Fruit fly (Drosophila melanogaster) whole organism, wandering third instar larva: ENCODE results near the gene nkt.

Experiments used
- Abd-B ChIP-seq: fragments of >200 bp; optimal IDR thresholded peaks from 2 replicates; lab custom pipeline; 2017; ENCODE audit warnings: missing biosample characterization, missing genetic modification characterization
- CG32264 ChIP-seq: fragments of 200-800 bp; sonication (Bioruptor generic); optimal IDR thresholded peaks from 2 replicates; lab custom pipeline; 2016; ENCODE audit warnings: missing biosample characterization, missing genetic modification characterization
- CG9705 ChIP-seq: fragments of 200-800 bp; sonication (Bioruptor generic); optimal IDR thresholded peaks from 2 replicates; lab custom pipeline; 2018; ENCODE audit warnings: missing biosample characterization, mild to moderate bottlenecking, missing genetic modification characterization
- CrebA ChIP-seq: fragments of 200-800 bp; sonication (Bioruptor generic); optimal IDR thresholded peaks from 2 replicates; lab custom pipeline; 2016; ENCODE audit warnings: missing biosample characterization, mild to moderate bottlenecking, missing genetic modification characterization, borderline replicate concordance
- Dfd ChIP-seq: fragments of >200 bp; optimal IDR thresholded peaks from 2 replicates; lab custom pipeline; 2017; ENCODE audit warnings: missing biosample characterization, missing genetic modification characterization
- Dif ChIP-seq: fragments of 200-275, 200-300 bp; sonication (Bioruptor generic); optimal IDR thresholded peaks from 2 replicates; lab custom pipeline; 2018; ENCODE audit warnings: missing biosample characterization, missing genetic modification characterization; ENCODE audit not compliant: partially characterized antibody
- GATAd ChIP-seq: sonication (Bioruptor generic); optimal IDR thresholded peaks from 2 replicates; lab custom pipeline; 2016; ENCODE audit warnings: missing biosample characterization, missing genetic modification characterization
- HLH106 ChIP-seq: fragments of 200-800 bp; optimal IDR thresholded peaks from 3 replicates; lab custom pipeline; 2019; ENCODE audit warnings: missing biosample characterization, mild to moderate bottlenecking, missing genetic modification characterization, moderate library complexity
- Hnf4 ChIP-seq: fragments of 200-800 bp; sonication (Bioruptor generic); optimal IDR thresholded peaks from 2 replicates; lab custom pipeline; 2016; ENCODE audit warnings: missing biosample characterization, mild to moderate bottlenecking, missing genetic modification characterization
- Hr78 ChIP-seq: fragments of >200 bp; optimal IDR thresholded peaks from 2 replicates; lab custom pipeline; 2017; ENCODE audit warnings: missing biosample characterization, missing genetic modification characterization
- Hr83 ChIP-seq: fragments of 200-300 bp; sonication (Bioruptor generic); optimal IDR thresholded peaks from 2 replicates; lab custom pipeline; 2016; ENCODE audit warnings: missing biosample characterization, mild to moderate bottlenecking, missing genetic modification characterization, moderate library complexity; ENCODE audit not compliant: poor library complexity, severe bottlenecking
- Jra ChIP-seq: sonication (Bioruptor generic); optimal IDR thresholded peaks from 2 replicates; lab custom pipeline; 2016; ENCODE audit warnings: missing biosample characterization, missing genetic modification characterization
- Mio ChIP-seq: sonication (Bioruptor generic); optimal IDR thresholded peaks from 2 replicates; lab custom pipeline; 2016; ENCODE audit warnings: missing biosample characterization, missing genetic modification characterization
- Myc ChIP-seq: fragments of >200 bp; optimal IDR thresholded peaks from 2 replicates; lab custom pipeline; 2017
- N ChIP-seq: fragments of >200 bp; optimal IDR thresholded peaks from 2 replicates; lab custom pipeline; 2018; ENCODE audit warnings: missing biosample characterization, missing external identifiers, missing genetic modification characterization
- OdsH ChIP-seq: fragments of 200-800 bp; sonication (Bioruptor generic); optimal IDR thresholded peaks from 2 replicates; lab custom pipeline; 2016; ENCODE audit warnings: missing biosample characterization, mild to moderate bottlenecking, missing genetic modification characterization
- Rel ChIP-seq, 2 experiments: fragments of 200-800 bp; sonication (Bioruptor generic) in 1 of 2; optimal IDR thresholded peaks; 2 replicates in 1 of 2; 3 replicates in 1 of 2; lab custom pipeline; 2016 to 2019; ENCODE audit warnings: mild to moderate bottlenecking in 2 of 2, missing biosample characterization in 2 of 2, missing genetic modification characterization in 2 of 2, moderate library complexity in 1 of 2
- Sp1 ChIP-seq: fragments of 200-800 bp; sonication (Bioruptor generic); optimal IDR thresholded peaks from 3 replicates; lab custom pipeline; 2019; ENCODE audit warnings: missing biosample characterization, mild to moderate bottlenecking, missing genetic modification characterization, moderate library complexity
- Vsx2 ChIP-seq: fragments of 200-300, 225-300 bp; sonication (Bioruptor generic); optimal IDR thresholded peaks from 2 replicates; lab custom pipeline; 2018; ENCODE audit warnings: missing biosample characterization, missing genetic modification characterization; ENCODE audit not compliant: partially characterized antibody
- br ChIP-seq: fragments of 200-800 bp; sonication (Bioruptor generic); optimal IDR thresholded peaks from 2 replicates; lab custom pipeline; 2016; ENCODE audit warnings: missing biosample characterization, missing genetic modification characterization
- brk ChIP-seq: fragments of 200-800 bp; sonication (Bioruptor generic); optimal IDR thresholded peaks from 2 replicates; lab custom pipeline; 2016; ENCODE audit warnings: missing biosample characterization, mild to moderate bottlenecking, missing genetic modification characterization
- dl ChIP-seq, 2 experiments: fragments of 175-275, 200-275 bp in 1 of 2; fragments of 200-275 bp in 1 of 2; sonication (Bioruptor generic); optimal IDR thresholded peaks; lab custom pipeline; 2018; ENCODE audit warnings: mild to moderate bottlenecking in 2 of 2, missing biosample characterization in 2 of 2, missing genetic modification characterization in 2 of 2, moderate library complexity in 2 of 2; ENCODE audit not compliant: partially characterized antibody in 2 of 2, insufficient read depth in 1 of 2
- dmrt93B ChIP-seq: fragments of 200-800 bp; sonication (Bioruptor generic); optimal IDR thresholded peaks from 2 replicates; lab custom pipeline; 2018; ENCODE audit warnings: missing biosample characterization, mild to moderate bottlenecking, missing genetic modification characterization
- dsf ChIP-seq: sonication (Bioruptor generic); optimal IDR thresholded peaks from 2 replicates; lab custom pipeline; 2016; ENCODE audit warnings: missing biosample characterization, missing genetic modification characterization, borderline replicate concordance
- ey ChIP-seq: fragments of 200-800 bp; sonication (Bioruptor generic); optimal IDR thresholded peaks from 2 replicates; lab custom pipeline; 2016; ENCODE audit warnings: missing biosample characterization, missing genetic modification characterization
- foxo ChIP-seq, 2 experiments: fragments of 200-800 bp; sonication (Bioruptor generic); optimal IDR thresholded peaks; 2 replicates in 1 of 2; 3 replicates in 1 of 2; lab custom pipeline; 2016 to 2017; ENCODE audit warnings: missing biosample characterization in 2 of 2, missing genetic modification characterization in 2 of 2
- fru ChIP-seq: fragments of 200-800 bp; sonication (Bioruptor generic); optimal IDR thresholded peaks from 3 replicates; lab custom pipeline; 2016; ENCODE audit warnings: missing biosample characterization, mild to moderate bottlenecking, missing genetic modification characterization
- h ChIP-seq: fragments of 200-800 bp; sonication (Bioruptor generic); optimal IDR thresholded peaks from 3 replicates; lab custom pipeline; 2016; ENCODE audit warnings: missing biosample characterization, mild to moderate bottlenecking, missing genetic modification characterization
- jim ChIP-seq: fragments of 175-275, 200-325 bp; sonication (Bioruptor generic); optimal IDR thresholded peaks from 2 replicates; lab custom pipeline; 2016; ENCODE audit warnings: missing biosample characterization, mild to moderate bottlenecking, missing genetic modification characterization
- lola ChIP-seq: fragments of >200 bp; optimal IDR thresholded peaks from 2 replicates; lab custom pipeline; 2017; ENCODE audit warnings: missing biosample characterization, missing genetic modification characterization
- pan ChIP-seq: fragments of >200 bp; optimal IDR thresholded peaks from 2 replicates; lab custom pipeline; 2017
- psq ChIP-seq: fragments of 200-800 bp; sonication (Bioruptor generic); optimal IDR thresholded peaks from 3 replicates; lab custom pipeline; 2017; ENCODE audit warnings: missing biosample characterization, mild to moderate bottlenecking, missing genetic modification characterization, moderate library complexity
- rgr ChIP-seq: fragments of 200-800 bp; sonication (Bioruptor generic); optimal IDR thresholded peaks from 3 replicates; lab custom pipeline; 2016; ENCODE audit warnings: missing biosample characterization, mild to moderate bottlenecking, missing genetic modification characterization
- sage ChIP-seq: fragments of 200-800 bp; sonication (Bioruptor generic); optimal IDR thresholded peaks from 2 replicates; lab custom pipeline; 2016; ENCODE audit warnings: missing biosample characterization, mild to moderate bottlenecking, missing genetic modification characterization
- sv ChIP-seq: fragments of 200-800 bp; sonication (Bioruptor generic); optimal IDR thresholded peaks from 3 replicates; lab custom pipeline; 2016; ENCODE audit warnings: missing biosample characterization, missing genetic modification characterization
- tai ChIP-seq: sonication (Bioruptor generic); optimal IDR thresholded peaks from 2 replicates; lab custom pipeline; 2016; ENCODE audit warnings: missing biosample characterization, missing genetic modification characterization
- usp ChIP-seq: fragments of >200 bp; optimal IDR thresholded peaks from 2 replicates; lab custom pipeline; 2017; ENCODE audit warnings: missing biosample characterization, missing genetic modification characterization
- woc ChIP-seq: sonication (Bioruptor generic); optimal IDR thresholded peaks from 2 replicates; lab custom pipeline; 2016; ENCODE audit warnings: missing biosample characterization, mild to moderate bottlenecking, missing genetic modification characterization

The nkt gene

dm6 chr3L:11210517-11210916 lies 9.4 kb downstream of the nkt start, which contains the start of the genes Ube3a and CG7600:
Gene Ube3a, minus strand, starts transcription at chr3L:11210583.
Gene CG7600, plus strand, starts transcription at chr3L:11210786.
- TF ChIP-seq GATAd (no peak), br (GFP tag; lab: Kevin White, UChicago) (peak; percentile 62), CG32264 (GFP tag; lab: Kevin White, UChicago) (peak; percentile 30), Sp1 (GFP tag; lab: Kevin White, UChicago) (peak; percentile 57), dsf (GFP tag; lab: Kevin White, UChicago) (no peak), psq (no peak), Jra (GFP tag; lab: Kevin White, UChicago) (peak; percentile 94), CG9705 (GFP tag; lab: Kevin White, UChicago) (peak; percentile 14), ey (GFP tag; lab: Kevin White, UChicago) (no peak), h (peak; percentile 75), Dif (peak; percentile 14), woc (GFP tag; lab: Kevin White, UChicago) (no peak), dmrt93B (GFP tag; lab: Kevin White, UChicago) (no peak), N (GFP tag; lab: Kevin White, UChicago) (no peak), OdsH (GFP tag; lab: Kevin White, UChicago) (peak; percentile 53), brk (GFP tag; lab: Kevin White, UChicago) (no peak), fru (peak; percentile 41), Hnf4 (peak; percentile 74), dl (GFP tag; optimal IDR thresholded peaks at IDR 0.05; lab: Kevin White, UChicago; ENCODE audit: insufficient read depth in 1 of 2, partially characterized antibody in 2 of 2) (no peak), jim (GFP tag; lab: Kevin White, UChicago) (no peak), sage (no peak), tai (GFP tag; lab: Kevin White, UChicago) (no peak), Mio (GFP tag; lab: Kevin White, UChicago) (no peak), usp (GFP tag; lab: Kevin White, UChicago) (no peak), foxo (GFP tag; optimal IDR thresholded peaks at IDR 0.05; lab: Kevin White, UChicago) (peak; percentile 48 to 54), Myc (lab: Kevin White, UChicago) (peak; percentile 30), Hr78 (GFP tag; lab: Kevin White, UChicago) (no peak), rgr (GFP tag; lab: Kevin White, UChicago) (peak; percentile 48), Hr83 (GFP tag; lab: Kevin White, UChicago) (peak; percentile 59), Rel (GFP tag; optimal IDR thresholded peaks at IDR 0.05; lab: Kevin White, UChicago) (no peak), Rel (tag; optimal IDR thresholded peaks at IDR 0.05; lab: Kevin White, UChicago) (peak; percentile 56), sv (GFP tag; lab: Kevin White, UChicago) (peak; percentile 25), HLH106 (peak; percentile 34), Abd-B (GFP tag; lab: Kevin White, UChicago) (no peak), Dfd (GFP tag; lab: Kevin White, UChicago) (no peak), CrebA (GFP tag; lab: Kevin White, UChicago) (no peak), lola (GFP tag; lab: Kevin White, UChicago) (no peak), Vsx2 (no peak), pan (no peak)

dm6 chr3L:11213643-11214042 lies 12.5 kb downstream of the nkt start:
- TF ChIP-seq sage (no peak), N (GFP tag; lab: Kevin White, UChicago) (no peak)
